Worm (Caenorhabditis elegans): ENCODE measurements around the gene ran-5.

The ran-5 gene

ce11 chrII:6067066-6067465 is 19.2 kb downstream of the ran-5 start, which contains the start of gene H12I13.1:
Gene H12I13.1, minus strand, starts transcription at chrII:6067166.
- TF ChIP-seq attf-4 (tag; optimal IDR thresholded peaks at IDR 0.05) (no peak), pha-4 (GFP tag; IDR thresholded peaks at IDR 0.05) (no peak), pha-4 (tag; optimal IDR thresholded peaks at IDR 0.05) (no peak), ceh-44 (GFP tag; IDR thresholded peaks at IDR 0.05) (no peak), cey-2 (tag; optimal IDR thresholded peaks at IDR 0.05; ENCODE audit: borderline replicate concordance, insufficient read depth) (no peak), daf-19 (GFP tag; conservative IDR thresholded peaks at IDR 0.05) (no peak), vab-7 (GFP tag; IDR thresholded peaks at IDR 0.05) (no peak), nhr-11 (tag; optimal IDR thresholded peaks at IDR 0.05) (no peak), lin-38 (GFP tag; IDR thresholded peaks at IDR 0.05) (no peak), mep-1 (tag; optimal IDR thresholded peaks at IDR 0.05) (no peak), fos-1 (tag; optimal IDR thresholded peaks at IDR 0.05) (no peak), unc-130 (GFP tag; optimal IDR thresholded peaks at IDR 0.05) (no peak), Y5F2A.4 (GFP tag; optimal IDR thresholded peaks at IDR 0.05) (no peak)

- no peak for TF ChIP-seq cey-2 (tag; optimal IDR thresholded peaks at IDR 0.05; ENCODE audit: borderline replicate concordance, insufficient read depth)
- peak in 1 of 2 experiments; percentile 20 for TF ChIP-seq unc-62 (GFP tag; optimal IDR thresholded peaks at IDR 0.05 in 1 of 2)
- TF ChIP-seq unc-62 (tag; optimal IDR thresholded peaks at IDR 0.05) = no peak
These were observed 29.7 kb downstream of the ran-5 start, which contains the start of gene H12I13.6 for ce11 chrII:6077604-6078003. Gene H12I13.6, plus strand, starts transcription at chrII:6077904.

- TF ChIP-seq duxl-1 (tag; optimal IDR thresholded peaks at IDR 0.05; ENCODE audit: poor library complexity) (no peak), fkh-10 (GFP tag; optimal IDR thresholded peaks at IDR 0.05) (no peak), F37D6.2 (tag; optimal IDR thresholded peaks at IDR 0.05) (no peak), hmg-1.1 (GFP tag; IDR thresholded peaks at IDR 0.05) (no peak), ztf-7 (tag; optimal IDR thresholded peaks at IDR 0.05) (no peak), nhr-111 (GFP tag; optimal IDR thresholded peaks at IDR 0.05) (no peak), nhr-11 (tag; optimal IDR thresholded peaks at IDR 0.05) (no peak), nhr-6 (tag; optimal IDR thresholded peaks at IDR 0.05) (no peak), egl-43 (GFP tag; IDR thresholded peaks at IDR 0.05) (no peak), sdz-12 (GFP tag; optimal IDR thresholded peaks at IDR 0.05) (no peak), lin-39 (tag; optimal IDR thresholded peaks at IDR 0.05) (no peak), ama-1 (optimal IDR thresholded peaks at IDR 0.05) (no peak), nhr-102 (tag; optimal IDR thresholded peaks at IDR 0.05) (no peak), F49E8.2 (tag; optimal IDR thresholded peaks at IDR 0.05; ENCODE audit: borderline replicate concordance) (no peak)
These were observed 32.8 kb downstream of the ran-5 start, which contains the start of gene fbf-1 for ce11 chrII:6080743-6081142. Gene fbf-1, minus strand, starts transcription at chrII:6080843.

- TF ChIP-seq ctbp-1 (GFP tag; IDR thresholded peaks at IDR 0.05) (no peak), F26F4.8 (GFP tag; conservative IDR thresholded peaks at IDR 0.05) (no peak), R02D3.7 (tag; optimal IDR thresholded peaks at IDR 0.05) (no peak), zip-2 (tag; optimal IDR thresholded peaks at IDR 0.05) (no peak), nhr-11 (tag; optimal IDR thresholded peaks at IDR 0.05) (no peak), egl-27 (tag; optimal IDR thresholded peaks at IDR 0.05) (no peak), F10B5.3 (tag; optimal IDR thresholded peaks at IDR 0.05) (no peak), mxl-2 (GFP tag; conservative IDR thresholded peaks at IDR 0.05) (no peak), tag-97 (GFP tag; IDR thresholded peaks at IDR 0.05) (no peak), arid-1 (GFP tag; conservative IDR thresholded peaks at IDR 0.05) (no peak)
These were observed 34.7 kb downstream of the ran-5 start, which contains the start of gene F21H12.3 for ce11 chrII:6082620-6083019. Gene F21H12.3, plus strand, starts transcription at chrII:6082920.
